Worm (Caenorhabditis elegans) whole organism, early embryonic: Measurements from ENCODE around the gene C53D6.7.

ENCODE experiments used
- B0310.2 ChIP-seq: sonication (generic microtip); optimal IDR thresholded peaks from 2 replicates; lab custom pipeline; 2016; ENCODE audit warnings: mild to moderate bottlenecking, missing genetic modification characterization, missing compliant biosample characterization
- F13C5.2 ChIP-seq: sonication (generic microtip); optimal IDR thresholded peaks from 2 replicates; lab custom pipeline; 2017; ENCODE audit warnings: mild to moderate bottlenecking, missing genetic modification characterization, inconsistent platforms, missing compliant biosample characterization
- aly-1 ChIP-seq: sonication (generic microtip); optimal IDR thresholded peaks from 2 replicates; lab custom pipeline; 2016; ENCODE audit warnings: missing genetic modification characterization, missing compliant biosample characterization
- ama-1 ChIP-seq: fragments of 150-350 bp; optimal IDR thresholded peaks from 2 replicates; lab custom pipeline; 2014
- ets-7 ChIP-seq: sonication (generic microtip); optimal IDR thresholded peaks from 2 replicates; lab custom pipeline; 2016; ENCODE audit warnings: missing genotype, missing genetic modification characterization, missing compliant biosample characterization
- flt-1 ChIP-seq: fragments of 200-800 bp; sonication (Bioruptor generic); IDR thresholded peaks from 2 replicates; pipeline ENCODE4 v1.3.6; 2022; ENCODE audit warnings: missing genetic modification characterization, missing compliant biosample characterization
- hnd-1 ChIP-seq: sonication (generic microtip); optimal IDR thresholded peaks from 2 replicates; lab custom pipeline; 2016; ENCODE audit warnings: missing genetic modification characterization, missing compliant biosample characterization
- pes-1 ChIP-seq: fragments of 200-800 bp; sonication (Bioruptor generic); IDR thresholded peaks from 2 replicates; pipeline ENCODE4 v1.3.6; 2022; ENCODE audit warnings: missing genetic modification reagents, missing genetic modification characterization, missing compliant biosample characterization
- scrt-1 ChIP-seq: fragments of 200-800 bp; sonication (Bioruptor generic); IDR thresholded peaks from 2 replicates; pipeline ENCODE4 v1.3.6; 2022; ENCODE audit warnings: missing genetic modification characterization, missing compliant biosample characterization
- sea-1 ChIP-seq: fragments of 200-800 bp; sonication (Bioruptor generic); conservative IDR thresholded peaks from 2 replicates; pipeline ENCODE4 v1.3.6; 2022; ENCODE audit warnings: missing genetic modification characterization, missing compliant biosample characterization
- tbx-11 ChIP-seq: fragments of 200-800 bp; sonication (Bioruptor generic); IDR thresholded peaks from 2 replicates; pipeline ENCODE4 v1.3.6; 2022; ENCODE audit warnings: missing genetic modification characterization, missing compliant biosample characterization
- tbx-37 ChIP-seq: fragments of 200-800 bp; sonication (Bioruptor generic); conservative IDR thresholded peaks from 2 replicates; pipeline ENCODE4 v1.3.6; 2022; ENCODE audit warnings: missing genetic modification reagents, missing genetic modification characterization, missing compliant biosample characterization
- tra-4 ChIP-seq: sonication (generic microtip); optimal IDR thresholded peaks from 2 replicates; lab custom pipeline; 2017; ENCODE audit warnings: missing genetic modification characterization, missing compliant biosample characterization

DNA sequence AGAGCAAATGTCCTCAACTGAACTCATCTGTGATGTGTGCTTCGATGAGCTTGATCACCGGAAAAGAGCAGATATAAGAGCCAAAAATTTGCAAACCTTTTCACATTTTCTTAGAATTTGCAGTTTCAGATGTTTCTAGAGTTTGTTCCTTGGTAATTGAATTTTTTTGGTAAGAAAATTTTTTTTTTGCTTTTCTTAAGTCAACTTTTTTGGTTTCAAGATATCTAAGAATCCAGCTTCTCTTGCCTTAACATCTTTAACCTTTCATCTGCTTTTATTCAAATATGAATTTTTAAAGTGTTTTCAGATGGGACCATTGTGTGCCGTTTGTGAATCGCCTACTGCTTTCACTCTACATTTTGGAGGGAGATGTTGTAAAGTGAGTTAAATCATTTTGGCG, 32.7 kb upstream of the C53D6.7 start, which contains the start of gene nhr-11:
- TF ChIP-seq hnd-1 (tag; lab: Kevin White, UChicago) (no peak), sea-1 (GFP tag; lab: Robert Waterston, UW) (no peak), ama-1 (no peak), scrt-1 (GFP tag; lab: Robert Waterston, UW) (no peak), F13C5.2 (tag; lab: Kevin White, UChicago) (no peak), tra-4 (no peak), aly-1 (no peak), flt-1 (GFP tag; lab: Robert Waterston, UW) (no peak), pes-1 (no peak), tbx-37 (GFP tag; lab: Robert Waterston, UW) (no peak), B0310.2 (tag; lab: Kevin White, UChicago) (no peak), tbx-11 (GFP tag; lab: Robert Waterston, UW) (no peak), ets-7 (no peak)
